Worm (Caenorhabditis elegans): ENCODE measurements around the gene trp-1.

DNA sequence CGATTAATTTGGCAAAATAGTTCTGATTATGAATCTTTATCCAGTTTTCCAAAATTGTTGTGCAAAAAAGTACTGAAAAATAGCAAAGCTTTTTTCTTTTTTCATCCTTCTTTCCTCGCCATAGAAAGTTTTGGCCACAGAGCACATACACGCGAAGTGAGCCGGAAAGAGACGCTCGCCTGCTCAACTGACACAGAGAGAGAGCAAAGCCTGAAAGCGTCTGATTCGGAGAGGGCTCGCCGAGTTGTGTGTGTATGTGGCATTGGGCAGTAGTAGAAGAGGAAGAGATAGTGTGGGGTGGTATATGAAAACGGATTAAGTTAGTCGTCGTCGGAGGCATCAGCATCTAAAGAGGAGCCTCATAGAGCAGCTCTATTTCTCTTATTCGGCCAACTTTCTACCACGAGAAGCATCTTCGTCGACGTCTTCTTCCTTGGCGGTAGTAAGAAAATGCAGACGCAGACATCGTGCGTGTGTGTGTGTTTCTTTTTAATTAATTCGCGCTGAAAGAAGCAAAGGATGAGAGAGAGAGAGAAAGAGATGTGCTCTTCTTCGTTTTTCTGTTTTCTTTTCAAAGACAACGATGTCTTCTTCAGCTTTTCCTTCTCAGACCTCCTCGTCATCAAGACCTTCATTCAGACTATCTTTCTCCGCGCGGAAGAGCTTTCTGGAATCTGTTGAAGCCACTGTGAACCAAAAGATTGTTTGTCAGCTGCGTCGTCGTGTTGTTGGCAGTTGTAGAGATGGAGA is 25.1 kb upstream of the trp-1 start:
- TF ChIP-seq W03F9.2 (tag; optimal IDR thresholded peaks at IDR 0.05) (no peak), him-1 (tag; optimal IDR thresholded peaks at IDR 0.05) (peak; percentile 5), dao-5 (tag; optimal IDR thresholded peaks at IDR 0.05) (no peak)
